Worm (Caenorhabditis elegans): ENCODE measurements around the gene eif-1.

DNA sequence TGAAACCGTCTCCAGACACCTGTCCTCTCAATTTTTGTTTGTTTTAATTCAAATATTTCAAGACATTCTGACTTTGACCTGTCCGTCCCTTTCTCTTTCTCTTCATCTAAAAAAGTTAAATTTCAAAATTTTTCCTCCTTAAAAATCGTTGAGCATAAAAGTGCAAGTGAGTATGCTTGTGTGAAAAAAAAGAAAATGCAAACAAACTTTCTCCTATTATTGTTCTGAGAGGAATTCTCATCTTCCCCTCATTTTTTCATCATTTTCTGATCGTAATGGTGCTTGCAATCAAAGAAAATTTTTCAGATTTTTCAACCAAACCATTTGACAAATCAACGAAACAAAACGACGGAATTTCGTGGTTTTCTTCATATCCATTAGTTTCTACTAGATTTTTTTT is 24.5 kb downstream of the eif-1 start, which contains the start of gene shc-2:
- TF ChIP-seq skn-1 (tag; optimal IDR thresholded peaks at IDR 0.05), result no peak
- TF ChIP-seq unc-62 (GFP tag; optimal IDR thresholded peaks at IDR 0.05), result no peak
